Worm (Caenorhabditis elegans) whole organism, midembryonic: ENCODE measurements around the gene F16G10.2.

Source experiments
- T22C8.4 ChIP-seq: fragments of 200-800 bp; sonication (Bioruptor generic); IDR thresholded peaks from 2 replicates; pipeline ENCODE4 v1.3.6; 2022; ENCODE audit warnings: missing genetic modification characterization, missing compliant biosample characterization
- cog-1 ChIP-seq: sonication (generic microtip); optimal IDR thresholded peaks from 2 replicates; lab custom pipeline; 2016; ENCODE audit warnings: missing genetic modification characterization, missing compliant biosample characterization
- flt-1 ChIP-seq: fragments of 200-800 bp; sonication (Bioruptor generic); IDR thresholded peaks from 2 replicates; pipeline ENCODE4 v1.3.6; 2022; ENCODE audit warnings: missing genetic modification characterization, missing compliant biosample characterization
- klf-2 ChIP-seq: fragments of 200-800 bp; sonication (Bioruptor generic); conservative IDR thresholded peaks from 2 replicates; pipeline ENCODE4 v1.3.6; 2022; ENCODE audit warnings: missing genetic modification reagents, missing genetic modification characterization, missing compliant biosample characterization
- med-1 ChIP-seq: sonication (generic microtip); optimal IDR thresholded peaks from 2 replicates; lab custom pipeline; 2017; ENCODE audit warnings: missing genetic modification characterization, mild to moderate bottlenecking, missing compliant biosample characterization, antibody characterized with exemption, missing genetic modification reagents; ENCODE audit not compliant: insufficient read depth
- ref-1 ChIP-seq: fragments of 200-800 bp; sonication (Bioruptor generic); conservative IDR thresholded peaks from 2 replicates; pipeline ENCODE4 v1.3.6; 2022; ENCODE audit warnings: missing genetic modification reagents, missing genetic modification characterization, missing compliant biosample characterization
- tab-1 ChIP-seq: fragments of 200-800 bp; sonication (Bioruptor generic); IDR thresholded peaks from 2 replicates; pipeline ENCODE4 v1.3.6; 2022; ENCODE audit warnings: missing genetic modification characterization, missing compliant biosample characterization
- ztf-23 ChIP-seq: fragments of 200-800 bp; sonication (Bioruptor generic); IDR thresholded peaks from 2 replicates; pipeline ENCODE4 v1.3.6; 2022; ENCODE audit warnings: missing genetic modification reagents, missing genetic modification characterization, missing compliant biosample characterization
- ztf-29 ChIP-seq: fragments of 200-800 bp; sonication (Bioruptor generic); IDR thresholded peaks from 2 replicates; pipeline ENCODE4 v1.3.6; 2022; ENCODE audit warnings: missing genetic modification reagents, missing genetic modification characterization, missing compliant biosample characterization

The F16G10.2 gene

ce11 chrII:2399810-2400209 lies 24.7 kb downstream of the F16G10.2 start:
- TF ChIP-seq cog-1 (no peak), ztf-29 (no peak)

ce11 chrII:2403984-2404383 lies 28.9 kb downstream of the F16G10.2 start, which contains the start of gene F16G10.1:
F16G10.1 (plus strand) TSS chrII:2404284.
- no peak for TF ChIP-seq cog-1
- TF ChIP-seq tab-1 (GFP tag; lab: Robert Waterston, UW) = no peak
- TF ChIP-seq T22C8.4 = no peak
- TF ChIP-seq ztf-29 = no peak
- TF ChIP-seq med-1 (GFP tag; lab: Kevin White, UChicago) = no peak
- no peak for TF ChIP-seq klf-2 (GFP tag; lab: Robert Waterston, UW)
- no peak for TF ChIP-seq ref-1 (GFP tag; lab: Robert Waterston, UW)
- TF ChIP-seq ztf-23 (GFP tag; lab: Robert Waterston, UW) = no peak
- TF ChIP-seq flt-1 (GFP tag; lab: Robert Waterston, UW) = no peak

ce11 chrII:2411093-2411492 lies 36.0 kb downstream of the F16G10.2 start:
- TF ChIP-seq ztf-29 (no peak), ztf-23 (GFP tag; lab: Robert Waterston, UW) (no peak), klf-2 (GFP tag; lab: Robert Waterston, UW) (no peak), T22C8.4 (no peak), flt-1 (GFP tag; lab: Robert Waterston, UW) (no peak), cog-1 (no peak), med-1 (GFP tag; lab: Kevin White, UChicago) (no peak), ref-1 (GFP tag; lab: Robert Waterston, UW) (no peak), tab-1 (GFP tag; lab: Robert Waterston, UW) (no peak)

ce11 chrII:2411555-2411954 lies 36.5 kb downstream of the F16G10.2 start:
- TF ChIP-seq klf-2 (GFP tag; lab: Robert Waterston, UW) (no peak), T22C8.4 (no peak), ztf-23 (GFP tag; lab: Robert Waterston, UW) (no peak), flt-1 (GFP tag; lab: Robert Waterston, UW) (no peak), ztf-29 (no peak)

- no peak for TF ChIP-seq med-1 (GFP tag; lab: Kevin White, UChicago)
- no peak for TF ChIP-seq flt-1 (GFP tag; lab: Robert Waterston, UW)
- TF ChIP-seq cog-1 = no peak
- no peak for TF ChIP-seq T22C8.4
Measured at ce11 chrII:2412649-2413048, 37.6 kb downstream of the F16G10.2 start, which contains the start of gene fbxa-182. fbxa-182 (minus strand) TSS chrII:2412749.

ce11 chrII:2415439-2415838 lies 40.4 kb downstream of the F16G10.2 start, which contains the start of gene fbxa-4:
fbxa-4 (minus strand) TSS chrII:2415531.
- TF ChIP-seq T22C8.4 (no peak), ztf-29 (no peak), tab-1 (GFP tag; lab: Robert Waterston, UW) (no peak), med-1 (GFP tag; lab: Kevin White, UChicago) (no peak), klf-2 (GFP tag; lab: Robert Waterston, UW) (no peak), ref-1 (GFP tag; lab: Robert Waterston, UW) (no peak), flt-1 (GFP tag; lab: Robert Waterston, UW) (no peak), ztf-23 (GFP tag; lab: Robert Waterston, UW) (no peak), cog-1 (no peak)

ce11 chrII:2417889-2418288 lies 42.8 kb downstream of the F16G10.2 start, which contains the start of the genes F42G2.5 and F42G2.7:
F42G2.5 (minus strand) TSS chrII:2417989.
F42G2.7 (plus strand) TSS chrII:2418158.
- no peak for TF ChIP-seq ztf-29

ce11 chrII:2418836-2419235 lies 43.8 kb downstream of the F16G10.2 start, which contains the start of gene fbxc-20:
fbxc-20 (plus strand) TSS chrII:2419136.
- TF ChIP-seq flt-1 (GFP tag; lab: Robert Waterston, UW) (no peak), tab-1 (GFP tag; lab: Robert Waterston, UW) (no peak), klf-2 (GFP tag; lab: Robert Waterston, UW) (no peak), cog-1 (no peak), med-1 (GFP tag; lab: Kevin White, UChicago) (no peak), T22C8.4 (no peak), ztf-29 (no peak), ztf-23 (GFP tag; lab: Robert Waterston, UW) (no peak), ref-1 (GFP tag; lab: Robert Waterston, UW) (no peak)

- TF ChIP-seq T22C8.4 = no peak
- no peak for TF ChIP-seq flt-1 (GFP tag; lab: Robert Waterston, UW)
- no peak for TF ChIP-seq med-1 (GFP tag; lab: Kevin White, UChicago)
- TF ChIP-seq cog-1 = no peak
- no peak for TF ChIP-seq ref-1 (GFP tag; lab: Robert Waterston, UW)
- no peak for TF ChIP-seq tab-1 (GFP tag; lab: Robert Waterston, UW)
- no peak for TF ChIP-seq ztf-23 (GFP tag; lab: Robert Waterston, UW)
- no peak for TF ChIP-seq klf-2 (GFP tag; lab: Robert Waterston, UW)
- no peak for TF ChIP-seq ztf-29
Measured at ce11 chrII:2420685-2421084, 45.6 kb downstream of the F16G10.2 start.

ce11 chrII:2421185-2421584 lies 46.1 kb downstream of the F16G10.2 start:
- TF ChIP-seq med-1 (GFP tag; lab: Kevin White, UChicago) (no peak), ztf-29 (no peak), flt-1 (GFP tag; lab: Robert Waterston, UW) (no peak), klf-2 (GFP tag; lab: Robert Waterston, UW) (no peak), ztf-23 (GFP tag; lab: Robert Waterston, UW) (no peak), cog-1 (no peak), tab-1 (GFP tag; lab: Robert Waterston, UW) (no peak), T22C8.4 (no peak), ref-1 (GFP tag; lab: Robert Waterston, UW) (no peak)

- TF ChIP-seq ztf-29 = no peak
- TF ChIP-seq ref-1 (GFP tag; lab: Robert Waterston, UW) = no peak
- TF ChIP-seq flt-1 (GFP tag; lab: Robert Waterston, UW) = no peak
Measured at ce11 chrII:2421905-2422304, 46.8 kb downstream of the F16G10.2 start, which contains the start of gene F42G2.2. F42G2.2 (plus strand) TSS chrII:2422205.
